Fruit fly (Drosophila melanogaster) whole organism, embryonic: Measurements from ENCODE around the gene foxo.

ENCODE experiments used
- Ada2b ChIP-seq: fragments of 200-800 bp; sonication (Bioruptor generic); IDR thresholded peaks from 2 replicates; pipeline ENCODE4 v1.3.6; 2022; ENCODE audit warnings: missing biosample characterization, missing genetic modification characterization
- Asciz ChIP-seq: fragments of 200-800 bp; sonication (Bioruptor generic); optimal IDR thresholded peaks from 2 replicates; lab custom pipeline; 2017; ENCODE audit warnings: missing biosample characterization, mild to moderate bottlenecking, missing genetic modification characterization, missing genetic modification reagents
- CG10959 ChIP-seq: fragments of 200-800 bp; sonication (Bioruptor generic); IDR thresholded peaks from 2 replicates; pipeline ENCODE4 v1.3.6; 2022; ENCODE audit warnings: missing biosample characterization, missing genetic modification characterization
- CG10979 ChIP-seq: fragments of 200-800 bp; sonication (Bioruptor generic); optimal IDR thresholded peaks from 2 replicates; lab custom pipeline; 2018; ENCODE audit warnings: missing biosample characterization, mild to moderate bottlenecking, missing genetic modification characterization, moderate library complexity
- CG13894 ChIP-seq: fragments of 200-800 bp; sonication (Bioruptor generic); optimal IDR thresholded peaks from 3 replicates; lab custom pipeline; 2018; ENCODE audit warnings: missing biosample characterization, mild to moderate bottlenecking, missing genetic modification characterization, moderate library complexity
- CG14441 ChIP-seq: fragments of 200-800 bp; sonication (Bioruptor generic); IDR thresholded peaks from 2 replicates; pipeline ENCODE4 v1.3.6; 2022; ENCODE audit warnings: missing biosample characterization, missing genetic modification characterization
- CG14667 ChIP-seq: fragments of 200-800 bp; sonication (Bioruptor generic); IDR thresholded peaks from 2 replicates; pipeline ENCODE4 v1.3.6; 2022; ENCODE audit warnings: missing biosample characterization, missing genetic modification characterization
- CG14710 ChIP-seq: fragments of 200-800 bp; sonication (Bioruptor generic); optimal IDR thresholded peaks from 3 replicates; lab custom pipeline; 2019; ENCODE audit warnings: missing biosample characterization, mild to moderate bottlenecking, missing genetic modification characterization, moderate library complexity
- CG14965 ChIP-seq: fragments of 200-800 bp; sonication (Bioruptor generic); optimal IDR thresholded peaks from 2 replicates; lab custom pipeline; 2016; ENCODE audit warnings: missing biosample characterization, missing genetic modification characterization, borderline replicate concordance
- CG15514 ChIP-seq: fragments of 200-800 bp; sonication (Bioruptor generic); optimal IDR thresholded peaks from 3 replicates; lab custom pipeline; 2017; ENCODE audit warnings: missing biosample characterization, missing genetic modification characterization, mild to moderate bottlenecking, moderate library complexity, missing genetic modification reagents
- CG17186 ChIP-seq: fragments of 200-800 bp; sonication (Bioruptor generic); optimal IDR thresholded peaks from 3 replicates; lab custom pipeline; 2017; ENCODE audit warnings: missing biosample characterization, missing genetic modification reagents, missing genetic modification characterization
- CG17361 ChIP-seq: fragments of 200-800 bp; sonication (Bioruptor generic); IDR thresholded peaks from 3 replicates; pipeline ENCODE4 v1.3.6; 2022; ENCODE audit warnings: missing biosample characterization, missing genetic modification characterization
- CG2199 ChIP-seq: fragments of 200-800 bp; sonication (Bioruptor generic); IDR thresholded peaks from 3 replicates; pipeline ENCODE4 v1.3.6; 2022; ENCODE audit warnings: missing biosample characterization, missing genetic modification characterization
- CG3163 ChIP-seq: fragments of 200-800 bp; sonication (Bioruptor generic); optimal IDR thresholded peaks from 3 replicates; lab custom pipeline; 2016; ENCODE audit warnings: missing biosample characterization, missing genetic modification characterization
- CG5180 ChIP-seq: fragments of 200-800 bp; sonication (Bioruptor generic); optimal IDR thresholded peaks from 3 replicates; lab custom pipeline; 2017; ENCODE audit warnings: missing biosample characterization, missing genetic modification characterization, mild to moderate bottlenecking, moderate library complexity, missing genetic modification reagents
- CG7786 ChIP-seq: fragments of 200-800 bp; sonication (Bioruptor generic); optimal IDR thresholded peaks from 2 replicates; lab custom pipeline; 2016; ENCODE audit warnings: missing biosample characterization, missing genetic modification characterization
- CG7839 ChIP-seq: fragments of 200-800 bp; sonication (Bioruptor generic); optimal IDR thresholded peaks from 3 replicates; lab custom pipeline; 2018; ENCODE audit warnings: missing biosample characterization, mild to moderate bottlenecking, missing genetic modification characterization, moderate library complexity
- CG8359 ChIP-seq: fragments of 200-800 bp; sonication (Bioruptor generic); optimal IDR thresholded peaks from 2 replicates; lab custom pipeline; 2017; ENCODE audit warnings: missing biosample characterization, mild to moderate bottlenecking, missing genetic modification characterization, borderline replicate concordance
- CG9437 ChIP-seq: fragments of 200-800 bp; sonication (Bioruptor generic); optimal IDR thresholded peaks from 2 replicates; lab custom pipeline; 2018; ENCODE audit warnings: missing biosample characterization, mild to moderate bottlenecking, missing genetic modification characterization
- CG9609 ChIP-seq: fragments of 200-800 bp; sonication (Bioruptor generic); optimal IDR thresholded peaks from 3 replicates; lab custom pipeline; 2016; ENCODE audit warnings: missing biosample characterization, missing genetic modification characterization
- D ChIP-seq, 2 experiments: fragments of 200-800 bp in 1 of 2; fragments of >200 bp in 1 of 2; sonication (Bioruptor generic) in 1 of 2; optimal IDR thresholded peaks; 2 replicates in 1 of 2; 3 replicates in 1 of 2; lab custom pipeline; 2017; ENCODE audit warnings: mild to moderate bottlenecking in 1 of 2, missing biosample characterization in 1 of 2, missing genetic modification characterization in 1 of 2, missing genetic modification reagents in 1 of 2
- D19A ChIP-seq: fragments of 200-800 bp; optimal IDR thresholded peaks from 3 replicates; lab custom pipeline; 2019; ENCODE audit warnings: missing biosample characterization, mild to moderate bottlenecking, missing genetic modification characterization, moderate library complexity
- Deaf1 ChIP-seq: fragments of 200-800 bp; optimal IDR thresholded peaks from 3 replicates; lab custom pipeline; 2019; ENCODE audit warnings: missing biosample characterization, mild to moderate bottlenecking, missing genetic modification characterization, moderate library complexity
- Doc2 ChIP-seq: fragments of 200-800 bp; sonication (Bioruptor generic); IDR thresholded peaks from 2 replicates; pipeline ENCODE4 v1.3.6; 2022; ENCODE audit warnings: missing biosample characterization, missing genetic modification characterization
- Fer2 ChIP-seq: fragments of 200-800 bp; sonication (Bioruptor generic); optimal IDR thresholded peaks from 2 replicates; lab custom pipeline; 2018; ENCODE audit warnings: missing biosample characterization, mild to moderate bottlenecking, missing genetic modification characterization, moderate library complexity
- GATAe ChIP-seq: fragments of 200-800 bp; sonication (Bioruptor generic); conservative IDR thresholded peaks from 2 replicates; pipeline ENCODE4 v1.3.6; 2022; ENCODE audit warnings: missing biosample characterization, missing genetic modification characterization
- Hr39 ChIP-seq: fragments of >200 bp; optimal IDR thresholded peaks from 2 replicates; lab custom pipeline; 2017
- Hr51 ChIP-seq, 2 experiments: fragments of 200-800 bp; sonication (Bioruptor generic); optimal IDR thresholded peaks; 2 replicates in 1 of 2; 3 replicates in 1 of 2; lab custom pipeline; 2016 to 2018; ENCODE audit warnings: missing biosample characterization in 2 of 2, missing genetic modification characterization in 2 of 2, mild to moderate bottlenecking in 1 of 2, moderate library complexity in 1 of 2
- Meics ChIP-seq: fragments of 200-800 bp; sonication (Bioruptor generic); optimal IDR thresholded peaks from 2 replicates; lab custom pipeline; 2017; ENCODE audit warnings: missing biosample characterization, mild to moderate bottlenecking, missing genetic modification characterization
- Mrtf ChIP-seq: fragments of 200-800 bp; sonication (Bioruptor generic); IDR thresholded peaks from 3 replicates; pipeline ENCODE4 v1.3.6; 2022; ENCODE audit warnings: missing biosample characterization, missing genetic modification characterization
- Nf-YA ChIP-seq: fragments of 200-800 bp; sonication (Bioruptor generic); IDR thresholded peaks from 2 replicates; pipeline ENCODE4 v1.3.6; 2022; ENCODE audit warnings: missing biosample characterization, missing genetic modification characterization
- Poxn ChIP-seq: fragments of 200-800 bp; sonication (Bioruptor generic); IDR thresholded peaks from 2 replicates; pipeline ENCODE4 v1.3.6; 2022; ENCODE audit warnings: missing biosample characterization, missing genetic modification characterization
- abd-A ChIP-seq: fragments of 200-800 bp; sonication (Bioruptor generic); optimal IDR thresholded peaks from 3 replicates; lab custom pipeline; 2019; ENCODE audit warnings: missing biosample characterization, mild to moderate bottlenecking, missing genetic modification characterization, moderate library complexity
- dmrt11E ChIP-seq: fragments of 200-800 bp; sonication (Bioruptor generic); optimal IDR thresholded peaks from 3 replicates; lab custom pipeline; 2018; ENCODE audit warnings: missing biosample characterization, mild to moderate bottlenecking, missing genetic modification characterization, moderate library complexity
- dysf ChIP-seq: fragments of 200-800 bp; sonication (Bioruptor generic); IDR thresholded peaks from 3 replicates; pipeline ENCODE4 v1.3.6; 2022; ENCODE audit warnings: missing biosample characterization, missing genetic modification characterization
- ftz-f1 ChIP-seq: fragments of 200-800 bp; sonication (Bioruptor generic); optimal IDR thresholded peaks from 2 replicates; lab custom pipeline; 2016; ENCODE audit warnings: missing biosample characterization, missing genetic modification characterization
- gce ChIP-seq: fragments of 200-800 bp; sonication (Bioruptor generic); IDR thresholded peaks from 3 replicates; pipeline ENCODE4 v1.3.6; 2022; ENCODE audit warnings: missing biosample characterization, missing genetic modification characterization
- grau ChIP-seq: fragments of 200-800 bp; optimal IDR thresholded peaks from 3 replicates; lab custom pipeline; 2019; ENCODE audit warnings: missing biosample characterization, mild to moderate bottlenecking, missing genetic modification characterization, moderate library complexity
- grn ChIP-seq: fragments of 200-800 bp; sonication (Bioruptor generic); optimal IDR thresholded peaks from 3 replicates; lab custom pipeline; 2017; ENCODE audit warnings: missing biosample characterization, missing genetic modification characterization
- gsb ChIP-seq: fragments of 200-800 bp; sonication (Bioruptor generic); IDR thresholded peaks from 2 replicates; pipeline ENCODE4 v1.3.6; 2022; ENCODE audit warnings: missing biosample characterization, missing genetic modification characterization
- her ChIP-seq: fragments of 200-800 bp; sonication (Bioruptor generic); optimal IDR thresholded peaks from 2 replicates; lab custom pipeline; 2016; ENCODE audit warnings: missing biosample characterization, missing genetic modification characterization
- row ChIP-seq: fragments of 200-800 bp; sonication (Bioruptor generic); IDR thresholded peaks from 3 replicates; pipeline ENCODE4 v1.3.6; 2022; ENCODE audit warnings: missing biosample characterization, missing genetic modification characterization
- sim ChIP-seq: fragments of 200-800 bp; sonication (Bioruptor generic); IDR thresholded peaks from 2 replicates; pipeline ENCODE4 v1.3.6; 2022; ENCODE audit warnings: missing biosample characterization, missing genetic modification characterization
- sna ChIP-seq: fragments of 200-800 bp; sonication (Bioruptor generic); IDR thresholded peaks from 2 replicates; pipeline ENCODE4 v1.3.6; 2022; ENCODE audit warnings: missing biosample characterization, missing genetic modification characterization; ENCODE audit not compliant: partially characterized antibody
- sr ChIP-seq: fragments of 200-800 bp; sonication (Bioruptor generic); IDR thresholded peaks from 3 replicates; pipeline ENCODE4 v1.3.6; 2022; ENCODE audit warnings: missing biosample characterization, missing genetic modification characterization
- vvl ChIP-seq: fragments of 200-800 bp; sonication (Bioruptor generic); IDR thresholded peaks from 2 replicates; pipeline ENCODE4 v1.3.6; 2022; ENCODE audit warnings: missing biosample characterization, missing genetic modification characterization
- yki ChIP-seq: fragments of >200 bp; optimal IDR thresholded peaks from 3 replicates; lab custom pipeline; 2018

foxo gene

DNA sequence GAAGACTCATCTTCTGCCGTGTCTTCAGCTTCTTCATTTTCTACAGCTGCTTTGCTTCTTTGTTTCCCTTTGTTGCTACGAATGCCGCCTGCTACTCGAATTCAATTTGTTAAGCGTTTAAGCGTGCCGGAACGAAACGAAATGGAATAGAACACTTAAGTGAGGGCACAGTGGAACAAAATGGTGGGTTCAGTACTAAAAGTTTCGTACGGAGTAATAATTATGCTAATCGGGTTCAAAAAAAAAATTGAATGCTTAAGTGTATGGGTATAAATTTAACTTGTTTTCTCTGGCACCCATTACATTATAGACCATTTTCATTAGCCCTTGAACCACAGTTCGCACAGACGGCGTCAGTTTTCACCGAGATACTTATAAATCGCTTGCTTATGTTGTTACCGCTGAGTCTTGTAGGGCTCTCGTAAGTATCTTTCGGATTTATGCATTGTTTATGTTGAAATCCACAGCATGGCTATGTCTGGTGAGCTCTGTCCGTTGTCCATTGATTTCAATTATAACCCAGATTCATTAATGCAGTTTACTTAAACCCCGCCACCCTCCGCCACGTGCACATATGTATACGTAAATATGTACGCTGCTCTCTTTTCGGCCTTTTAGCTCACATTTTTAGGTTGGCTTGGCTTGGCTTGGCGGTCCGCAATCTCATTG, 44.1 kb upstream of the foxo start (continued):
- peak; percentile 80 for TF ChIP-seq CG15514 (GFP tag; lab: Kevin White, UChicago)
- peak; percentile 83 for TF ChIP-seq CG14965 (GFP tag; lab: Kevin White, UChicago)
- TF ChIP-seq CG9609 (GFP tag; lab: Kevin White, UChicago) = peak; percentile 78
- peak; percentile 94 for TF ChIP-seq CG17361 (GFP tag; lab: Robert Waterston, UW)
- peak; percentile 89 for TF ChIP-seq Nf-YA (GFP tag; lab: Robert Waterston, UW)
- TF ChIP-seq Hr39 = no peak
- peak; percentile 83 for TF ChIP-seq CG17186
- TF ChIP-seq her = peak; percentile 65
- TF ChIP-seq yki (lab: Kevin White, UChicago) = no peak
- peak; percentile 81 for TF ChIP-seq GATAe
- TF ChIP-seq CG7786 (GFP tag; lab: Kevin White, UChicago) = peak; percentile 67
- TF ChIP-seq CG9437 (GFP tag; lab: Kevin White, UChicago) = peak; percentile 71

DNA sequence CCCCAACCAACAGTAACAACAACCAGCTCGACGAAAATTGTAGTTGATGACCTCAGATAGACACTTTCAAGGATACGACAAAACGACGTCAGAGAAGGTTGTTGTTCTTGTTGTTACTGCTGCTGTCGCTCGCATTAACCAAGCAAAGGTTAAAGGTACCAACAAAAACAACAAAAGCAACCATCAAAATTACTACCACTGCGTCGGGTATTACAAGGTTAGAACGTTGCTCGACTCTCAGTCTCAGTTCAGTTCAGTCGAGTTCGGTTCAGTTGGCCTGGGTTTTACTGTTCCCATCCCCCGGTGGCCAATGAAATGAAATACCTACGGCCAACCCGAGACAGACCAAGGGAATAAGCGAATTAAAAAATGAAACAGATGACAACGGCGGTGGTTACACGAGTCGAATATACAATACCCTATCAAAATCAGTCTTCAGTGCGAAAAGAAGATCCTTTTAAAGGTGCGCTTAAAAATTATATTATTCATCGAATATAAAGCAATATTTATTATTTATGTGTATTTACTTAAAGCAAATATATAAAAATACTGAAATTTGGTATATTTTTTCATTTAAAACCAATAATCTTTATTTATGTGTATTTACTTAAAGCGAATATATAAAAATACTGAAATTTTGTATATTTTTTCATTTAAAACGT, 42.8 kb upstream of the foxo start:
- no peak for TF ChIP-seq CG14667
- TF ChIP-seq gce = peak; percentile 41; the same call in 1 of the 3 replicates
- TF ChIP-seq Hr51 (GFP tag; optimal IDR thresholded peaks at IDR 0.05; lab: Kevin White, UChicago) = peak in 1 of 2 experiments; percentile 18
- no peak for TF ChIP-seq CG3163 (GFP tag; lab: Kevin White, UChicago)
- TF ChIP-seq grau = peak; percentile 16
- TF ChIP-seq gsb (GFP tag; lab: Robert Waterston, UW) = 0 out of 2 replicates have a peak, but pooled peaks have one; percentile 10
- TF ChIP-seq CG2199 (GFP tag; lab: Robert Waterston, UW) = peak; percentile 82; the same call in 2 of the 3 replicates
- no peak for TF ChIP-seq Fer2 (tag; lab: Kevin White, UChicago)
- no peak for TF ChIP-seq CG8359 (GFP tag; lab: Kevin White, UChicago)
- TF ChIP-seq Mrtf (GFP tag; lab: Robert Waterston, UW) = no peak
- no peak for TF ChIP-seq dmrt11E (tag; lab: Kevin White, UChicago)
- no peak for TF ChIP-seq sr (GFP tag; lab: Robert Waterston, UW)
- TF ChIP-seq CG10979 (tag; lab: Kevin White, UChicago) = peak; percentile 26
- peak; percentile 13; the same call in 1 of the 2 replicates for TF ChIP-seq vvl
- TF ChIP-seq D (optimal IDR thresholded peaks at IDR 0.05; lab: Kevin White, UChicago) = peak; percentile 32
- no peak for TF ChIP-seq D (GFP tag; optimal IDR thresholded peaks at IDR 0.05; lab: Kevin White, UChicago)
- TF ChIP-seq ftz-f1 (GFP tag; lab: Kevin White, UChicago) = peak; percentile 87
- no peak for TF ChIP-seq Ada2b (GFP tag; lab: Robert Waterston, UW)
- TF ChIP-seq CG7839 (tag; lab: Kevin White, UChicago) = peak; percentile 36
- no peak for TF ChIP-seq Deaf1 (tag; lab: Kevin White, UChicago)
- TF ChIP-seq Poxn (GFP tag; lab: Robert Waterston, UW) = no peak
- TF ChIP-seq CG14710 = peak; percentile 20
- peak; percentile 6 for TF ChIP-seq Meics
- TF ChIP-seq sim (GFP tag; lab: Robert Waterston, UW) = no peak
- no peak for TF ChIP-seq CG10959 (GFP tag; lab: Robert Waterston, UW)
- peak; percentile 22; the same call in 1 of the 2 replicates for TF ChIP-seq CG14441
- peak; percentile 7 for TF ChIP-seq Asciz
- TF ChIP-seq Doc2 (GFP tag; lab: Robert Waterston, UW) = no peak
- TF ChIP-seq CG13894 (tag; lab: Kevin White, UChicago) = peak; percentile 78
- TF ChIP-seq grn (GFP tag; lab: Kevin White, UChicago) = no peak
- peak; percentile 94 for TF ChIP-seq D19A (tag; lab: Kevin White, UChicago)
- TF ChIP-seq CG5180 (GFP tag; lab: Kevin White, UChicago) = peak; percentile 9
- peak; percentile 27; the same call in 2 of the 3 replicates for TF ChIP-seq row (GFP tag; lab: Robert Waterston, UW)
- 0 out of 3 replicates have a peak, but pooled peaks have one; percentile 19 for TF ChIP-seq dysf (GFP tag; lab: Robert Waterston, UW)
- peak; percentile 70 for TF ChIP-seq abd-A (tag; lab: Kevin White, UChicago)
- TF ChIP-seq sna = no peak
